Worm (Caenorhabditis elegans) whole organism, L4 larva: ENCODE measurements around the gene ran-1.

Experiments
- F10B5.3 ChIP-seq: sonication (generic microtip); optimal IDR thresholded peaks from 2 replicates; lab custom pipeline; 2016; ENCODE audit warnings: mild to moderate bottlenecking, missing genetic modification characterization, missing compliant biosample characterization
- F44E2.7 ChIP-seq: fragments of 200-800 bp; sonication (Bioruptor generic); IDR thresholded peaks from 2 replicates; pipeline ENCODE4 v2.1.2; 2022; ENCODE audit warnings: missing genetic modification characterization, missing compliant biosample characterization
- F49E8.2 ChIP-seq: sonication (generic microtip); optimal IDR thresholded peaks from 2 replicates; lab custom pipeline; 2016; ENCODE audit warnings: missing compliant biosample characterization, mild to moderate bottlenecking, missing genetic modification characterization, borderline replicate concordance
- T20F7.1 ChIP-seq: fragments of 200-800 bp; sonication (Bioruptor generic); optimal IDR thresholded peaks from 2 replicates; lab custom pipeline; 2018; ENCODE audit warnings: mild to moderate bottlenecking, missing genetic modification characterization, missing compliant biosample characterization
- Y5F2A.4 ChIP-seq: fragments of 200-800 bp; sonication (Bioruptor generic); optimal IDR thresholded peaks from 2 replicates; lab custom pipeline; 2018; ENCODE audit warnings: mild to moderate bottlenecking, missing genetic modification characterization, missing compliant biosample characterization
- Y75B8A.6 ChIP-seq: fragments of 200-800 bp; sonication (Bioruptor generic); IDR thresholded peaks from 2 replicates; pipeline ENCODE4 v1.3.6; 2022; ENCODE audit warnings: missing genetic modification reagents, missing genetic modification characterization, missing compliant biosample characterization
- aha-1 ChIP-seq: fragments of 150-350 bp; peaks from one replicate; lab custom pipeline; 2014; ENCODE audit warnings: missing biosample characterization, missing genetic modification characterization
- ama-1 ChIP-seq: fragments of 150-350 bp; optimal IDR thresholded peaks from 2 replicates; lab custom pipeline; 2014; ENCODE audit warnings: inconsistent platforms, mixed read lengths
- attf-4 ChIP-seq: sonication (generic microtip); optimal IDR thresholded peaks from 3 replicates; lab custom pipeline; 2017; ENCODE audit warnings: missing biosample characterization, missing genetic modification characterization
- ceh-28 ChIP-seq: fragments of 150-350 bp; optimal IDR thresholded peaks from 2 replicates; lab custom pipeline; 2014; ENCODE audit warnings: missing biosample characterization, missing genetic modification reagents, missing genetic modification characterization
- ceh-44 ChIP-seq: fragments of 200-800 bp; sonication (Bioruptor generic); IDR thresholded peaks from 2 replicates; pipeline ENCODE4 v1.3.6; 2022; ENCODE audit warnings: missing genetic modification reagents, missing genetic modification characterization, missing compliant biosample characterization
- ctbp-1 ChIP-seq: fragments of 200-800 bp; sonication (Bioruptor generic); IDR thresholded peaks from 2 replicates; pipeline ENCODE4 v1.3.6; 2022; ENCODE audit warnings: missing genetic modification reagents, missing genetic modification characterization, missing compliant biosample characterization
- daf-16 ChIP-seq, 3 experiments: sonication (generic microtip); optimal IDR thresholded peaks; 2 replicates each; lab custom pipeline; 2016 to 2017; ENCODE audit warnings: missing genetic modification characterization in 3 of 3, missing genetic modification reagents in 3 of 3, mild to moderate bottlenecking in 2 of 3, missing compliant biosample characterization in 2 of 3, missing biosample characterization in 1 of 3, moderate library complexity in 1 of 3
- daf-8 ChIP-seq: fragments of 200-800 bp; sonication (Bioruptor generic); IDR thresholded peaks from 2 replicates; pipeline ENCODE4 v1.3.6; 2022; ENCODE audit warnings: missing genetic modification characterization, missing compliant biosample characterization
- dpl-1 ChIP-seq: fragments of 150-350 bp; optimal IDR thresholded peaks from 2 replicates; lab custom pipeline; 2014; ENCODE audit warnings: missing biosample characterization, missing genetic modification reagents, missing genetic modification characterization
- duxl-1 ChIP-seq: sonication (generic microtip); optimal IDR thresholded peaks from 2 replicates; lab custom pipeline; 2016; ENCODE audit warnings: mild to moderate bottlenecking, missing genetic modification characterization, moderate library complexity, missing compliant biosample characterization; ENCODE audit not compliant: poor library complexity
- dve-1 ChIP-seq: sonication (generic microtip); optimal IDR thresholded peaks from 2 replicates; lab custom pipeline; 2017; ENCODE audit warnings: antibody characterized with exemption, mild to moderate bottlenecking, missing genetic modification characterization, missing compliant biosample characterization; ENCODE audit not compliant: insufficient read depth
- egl-27 ChIP-seq: sonication (generic microtip); optimal IDR thresholded peaks from 3 replicates; lab custom pipeline; 2017; ENCODE audit warnings: missing biosample characterization, missing genetic modification reagents, missing genetic modification characterization
- egl-43 ChIP-seq: fragments of 200-800 bp; sonication (Bioruptor generic); IDR thresholded peaks from 2 replicates; pipeline ENCODE4 v1.3.6; 2022; ENCODE audit warnings: missing genetic modification reagents, missing genetic modification characterization, missing compliant biosample characterization
- fkh-10 ChIP-seq: fragments of 150-350 bp; optimal IDR thresholded peaks from 2 replicates; lab custom pipeline; 2014; ENCODE audit warnings: missing biosample characterization, missing genetic modification reagents, missing genetic modification characterization
- hif-1 ChIP-seq, 2 experiments: sonication (generic microtip); optimal IDR thresholded peaks; 2 replicates each; lab custom pipeline; 2016 to 2017; ENCODE audit warnings: missing compliant biosample characterization in 2 of 2, missing genetic modification characterization in 2 of 2, missing genetic modification reagents in 2 of 2, missing genotype in 2 of 2, mild to moderate bottlenecking in 1 of 2
- hlh-11 ChIP-seq: fragments of 200-800 bp; sonication (Bioruptor generic); optimal IDR thresholded peaks from 2 replicates; lab custom pipeline; 2018; ENCODE audit warnings: mild to moderate bottlenecking, missing genetic modification characterization, missing compliant biosample characterization
- hlh-30 ChIP-seq: sonication (generic microtip); optimal IDR thresholded peaks from 2 replicates; lab custom pipeline; 2017; ENCODE audit warnings: antibody characterized with exemption, mild to moderate bottlenecking, missing genetic modification characterization, missing compliant biosample characterization; ENCODE audit not compliant: insufficient read depth
- hmg-1.1 ChIP-seq: fragments of 200-800 bp; sonication (Bioruptor generic); IDR thresholded peaks from 2 replicates; pipeline ENCODE4 v1.3.6; 2022; ENCODE audit warnings: missing genetic modification reagents, missing genetic modification characterization, missing compliant biosample characterization
- lin-15B ChIP-seq: fragments of 150-350 bp; sonication (generic microtip); optimal IDR thresholded peaks from 3 replicates; lab custom pipeline; 2014; ENCODE audit warnings: missing biosample characterization, missing genetic modification characterization
- lin-29 ChIP-seq: fragments of 200-800 bp; sonication (Bioruptor generic); IDR thresholded peaks from 2 replicates; pipeline ENCODE4 v1.3.6; 2022; ENCODE audit warnings: missing genetic modification reagents, missing genetic modification characterization, missing compliant biosample characterization
- lin-38 ChIP-seq: fragments of 200-800 bp; sonication (Bioruptor generic); IDR thresholded peaks from 2 replicates; pipeline ENCODE4 v1.3.6; 2022; ENCODE audit warnings: missing genetic modification reagents, missing genetic modification characterization, missing compliant biosample characterization
- lin-39 ChIP-seq: fragments of 150-350 bp; optimal IDR thresholded peaks from 2 replicates; lab custom pipeline; 2014; ENCODE audit warnings: missing biosample characterization, missing genetic modification reagents, missing genetic modification characterization
- lir-3 ChIP-seq: sonication (generic microtip); optimal IDR thresholded peaks from 2 replicates; lab custom pipeline; 2016; ENCODE audit warnings: mild to moderate bottlenecking, missing genetic modification characterization, missing compliant biosample characterization
- lsy-2 ChIP-seq, 2 experiments: fragments of 150-350 bp in 1 of 2; sonication (generic microtip) in 1 of 2; optimal IDR thresholded peaks; 2 replicates each; lab custom pipeline; 2014 to 2017; ENCODE audit warnings: missing biosample characterization in 2 of 2, missing genetic modification characterization in 2 of 2
- madf-5 ChIP-seq, 2 experiments: fragments of 200-800 bp; sonication (Bioruptor generic); IDR thresholded peaks; 2 replicates each; pipeline ENCODE4 v1.3.6; 2022; ENCODE audit warnings: missing compliant biosample characterization in 2 of 2, missing genetic modification characterization in 2 of 2
- madf-9 ChIP-seq: fragments of 200-800 bp; sonication (Bioruptor generic); conservative IDR thresholded peaks from 2 replicates; pipeline ENCODE4 v1.3.6; 2022; ENCODE audit warnings: missing genetic modification reagents, missing genetic modification characterization, missing compliant biosample characterization
- mdl-1 ChIP-seq, 2 experiments: fragments of 150-350 bp in 1 of 2; sonication (generic microtip) in 1 of 2; optimal IDR thresholded peaks; 2 replicates each; lab custom pipeline; 2014 to 2017; ENCODE audit warnings: missing biosample characterization in 2 of 2, missing genetic modification characterization in 2 of 2
- mdt-29 ChIP-seq: fragments of 200-800 bp; sonication (Bioruptor generic); IDR thresholded peaks from 2 replicates; pipeline ENCODE4 v1.3.6; 2022; ENCODE audit warnings: missing genetic modification reagents, missing genetic modification characterization, missing compliant biosample characterization
- mep-1 ChIP-seq: fragments of 150-350 bp; sonication (generic microtip); optimal IDR thresholded peaks from 3 replicates; lab custom pipeline; 2014; ENCODE audit warnings: missing biosample characterization, missing genetic modification characterization
- mes-2 ChIP-seq: sonication (generic microtip); optimal IDR thresholded peaks from 2 replicates; lab custom pipeline; 2016; ENCODE audit warnings: missing genotype, mild to moderate bottlenecking, missing genetic modification characterization, missing compliant biosample characterization; ENCODE audit not compliant: poor library complexity, severe bottlenecking
- nhr-10 ChIP-seq: fragments of 150-350 bp; optimal IDR thresholded peaks from 2 replicates; lab custom pipeline; 2014; ENCODE audit warnings: missing biosample characterization, missing genetic modification characterization
- nhr-42 ChIP-seq: fragments of 200-800 bp; sonication (Bioruptor generic); IDR thresholded peaks from 2 replicates; pipeline ENCODE4 v1.3.6; 2022; ENCODE audit warnings: missing genetic modification characterization, missing compliant biosample characterization
- nhr-6 ChIP-seq: fragments of 150-350 bp; optimal IDR thresholded peaks from 2 replicates; lab custom pipeline; 2014; ENCODE audit warnings: missing biosample characterization, missing genetic modification characterization
- pqm-1 ChIP-seq: sonication (generic microtip); optimal IDR thresholded peaks from 2 replicates; lab custom pipeline; 2017; ENCODE audit warnings: missing biosample characterization, missing genetic modification characterization
- rbr-2 ChIP-seq: sonication (generic microtip); optimal IDR thresholded peaks from 2 replicates; lab custom pipeline; 2016; ENCODE audit warnings: missing genotype, missing genetic modification characterization, missing compliant biosample characterization
- sdz-12 ChIP-seq: fragments of 200-800 bp; sonication (Bioruptor generic); optimal IDR thresholded peaks from 2 replicates; lab custom pipeline; 2018; ENCODE audit warnings: mild to moderate bottlenecking, missing genetic modification characterization, missing compliant biosample characterization
- set-16 ChIP-seq: fragments of 200-800 bp; sonication (Bioruptor generic); IDR thresholded peaks from 2 replicates; pipeline ENCODE4 v1.3.6; 2022; ENCODE audit warnings: missing genetic modification reagents, missing genetic modification characterization, missing compliant biosample characterization
- spr-1 ChIP-seq: sonication (generic microtip); optimal IDR thresholded peaks from 2 replicates; lab custom pipeline; 2016; ENCODE audit warnings: mild to moderate bottlenecking, missing genetic modification characterization, missing compliant biosample characterization
- spr-3 ChIP-seq: fragments of 200-800 bp; sonication (Bioruptor generic); optimal IDR thresholded peaks from 2 replicates; lab custom pipeline; 2018; ENCODE audit warnings: mild to moderate bottlenecking, missing genetic modification characterization, missing compliant biosample characterization
- tag-97 ChIP-seq: fragments of 200-800 bp; sonication (Bioruptor generic); IDR thresholded peaks from 2 replicates; pipeline ENCODE4 v1.3.6; 2022; ENCODE audit warnings: missing genetic modification characterization, missing compliant biosample characterization
- vab-7 ChIP-seq: fragments of 200-800 bp; sonication (Bioruptor generic); IDR thresholded peaks from 2 replicates; pipeline ENCODE4 v1.3.6; 2022; ENCODE audit warnings: missing genetic modification reagents, missing genetic modification characterization, missing compliant biosample characterization
- zfp-3 ChIP-seq: fragments of 200-800 bp; sonication (Bioruptor generic); conservative IDR thresholded peaks from 2 replicates; pipeline ENCODE4 v1.3.6; 2022; ENCODE audit warnings: missing genetic modification reagents, missing genetic modification characterization, missing compliant biosample characterization
- zip-11 ChIP-seq: fragments of 200-800 bp; sonication (Bioruptor generic); IDR thresholded peaks from 2 replicates; pipeline ENCODE4 v1.3.6; 2022; ENCODE audit warnings: missing genetic modification characterization, missing compliant biosample characterization
- ztf-7 ChIP-seq: fragments of 150-350 bp; optimal IDR thresholded peaks from 2 replicates; lab custom pipeline; 2014; ENCODE audit warnings: missing biosample characterization, missing genetic modification characterization

The ran-1 gene

ce11 chrIII:10742382-10742860 lies 5.1 kb downstream of the ran-1 start, which contains the start of the genes tbb-1 and rib-2 (continued):
- TF ChIP-seq set-16 (GFP tag; lab: Robert Waterston, UW) = no peak; the same call in 1 of the 2 replicates
- TF ChIP-seq hlh-30 (tag; lab: Kevin White, UChicago) = peak; percentile 88
- TF ChIP-seq daf-8 (GFP tag; lab: Robert Waterston, UW) = no peak
- TF ChIP-seq hif-1 (tag; optimal IDR thresholded peaks at IDR 0.05; lab: Kevin White, UChicago) = peak in 1 of 2 experiments; percentile 71
- TF ChIP-seq madf-9 (GFP tag; lab: Robert Waterston, UW) = peak; percentile 83; the same call in 1 of the 2 replicates
- TF ChIP-seq lir-3 (tag; lab: Kevin White, UChicago) = no peak
- TF ChIP-seq F49E8.2 (tag; lab: Kevin White, UChicago) = peak; percentile 89
- TF ChIP-seq ama-1 (lab: Kevin White, UChicago) = no peak
- no peak for TF ChIP-seq ztf-7 (tag; lab: Kevin White, UChicago)
- peak; percentile 89 for TF ChIP-seq aha-1
- no peak for TF ChIP-seq spr-3 (GFP tag; lab: Kevin White, UChicago)
- peak; percentile 69 for TF ChIP-seq zfp-3 (GFP tag; lab: Robert Waterston, UW)
- peak; percentile 68 for TF ChIP-seq nhr-10
- 0 out of 2 replicates have a peak, but pooled peaks have one; percentile 27 for TF ChIP-seq ceh-44
- TF ChIP-seq lin-38 (GFP tag; lab: Robert Waterston, UW) = peak; percentile 99
- peak; percentile 78 for TF ChIP-seq nhr-6 (tag; lab: Kevin White, UChicago)
- no peak for TF ChIP-seq vab-7 (GFP tag; lab: Robert Waterston, UW)
- TF ChIP-seq attf-4 (tag; lab: Kevin White, UChicago) = no peak
- no peak for TF ChIP-seq ctbp-1
- no peak for TF ChIP-seq zip-11 (GFP tag; lab: Robert Waterston, UW)
- TF ChIP-seq rbr-2 = peak; percentile 58
- peak; percentile 18 for TF ChIP-seq spr-1 (tag; lab: Kevin White, UChicago)
- no peak for TF ChIP-seq Y5F2A.4 (GFP tag; lab: Kevin White, UChicago)
- TF ChIP-seq lin-29 (GFP tag; lab: Robert Waterston, UW) = no peak
- TF ChIP-seq T20F7.1 (GFP tag; lab: Kevin White, UChicago) = no peak
- TF ChIP-seq sdz-12 (GFP tag; lab: Kevin White, UChicago) = no peak
- TF ChIP-seq daf-16 (GFP tag; optimal IDR thresholded peaks at IDR 0.05; lab: Kevin White, UChicago) = no peak
- TF ChIP-seq daf-16 (tag; optimal IDR thresholded peaks at IDR 0.05; lab: Kevin White, UChicago) = peak; percentile 77
- TF ChIP-seq tag-97 = no peak
- no peak for TF ChIP-seq F10B5.3 (tag; lab: Kevin White, UChicago)
- 0 out of 2 replicates have a peak, but pooled peaks have one; percentile 27 for TF ChIP-seq F44E2.7 (GFP tag; lab: Robert Waterston, UW)
- TF ChIP-seq lin-39 (tag; lab: Kevin White, UChicago) = no peak
- peak; percentile 86 for TF ChIP-seq mep-1
- no peak for TF ChIP-seq madf-5 (GFP tag; IDR thresholded peaks at IDR 0.05; lab: Robert Waterston, UW)
- peak; percentile 29 to 88 for TF ChIP-seq mdl-1 (tag; optimal IDR thresholded peaks at IDR 0.05; lab: Kevin White, UChicago)
- no peak for TF ChIP-seq fkh-10
- TF ChIP-seq dve-1 (tag; lab: Kevin White, UChicago) = peak; percentile 96
- peak; percentile 91 for TF ChIP-seq dpl-1
- TF ChIP-seq egl-43 = no peak
- TF ChIP-seq pqm-1 (tag; lab: Kevin White, UChicago) = peak; percentile 86
- peak; percentile 24 for TF ChIP-seq lin-15B
- TF ChIP-seq nhr-42 = 0 out of 2 replicates have a peak, but pooled peaks have one; percentile 53
- TF ChIP-seq Y75B8A.6 = no peak
- no peak for TF ChIP-seq egl-27
- no peak for TF ChIP-seq ceh-28 (tag; lab: Kevin White, UChicago)
- no peak for TF ChIP-seq duxl-1
- peak; percentile 96 for TF ChIP-seq hlh-11 (tag; lab: Kevin White, UChicago)
- TF ChIP-seq mdt-29 = 0 out of 2 replicates have a peak, but pooled peaks have one; percentile 39
- peak; percentile 82 for TF ChIP-seq mes-2 (tag; lab: Kevin White, UChicago)
- TF ChIP-seq lsy-2 (tag; optimal IDR thresholded peaks at IDR 0.05; lab: Kevin White, UChicago) = peak in 1 of 2 experiments; percentile 87
- no peak for TF ChIP-seq hmg-1.1 (GFP tag; lab: Robert Waterston, UW)
